Fruit fly (Drosophila melanogaster): ENCODE results near the gene mRpS22.

The mRpS22 gene

DNA sequence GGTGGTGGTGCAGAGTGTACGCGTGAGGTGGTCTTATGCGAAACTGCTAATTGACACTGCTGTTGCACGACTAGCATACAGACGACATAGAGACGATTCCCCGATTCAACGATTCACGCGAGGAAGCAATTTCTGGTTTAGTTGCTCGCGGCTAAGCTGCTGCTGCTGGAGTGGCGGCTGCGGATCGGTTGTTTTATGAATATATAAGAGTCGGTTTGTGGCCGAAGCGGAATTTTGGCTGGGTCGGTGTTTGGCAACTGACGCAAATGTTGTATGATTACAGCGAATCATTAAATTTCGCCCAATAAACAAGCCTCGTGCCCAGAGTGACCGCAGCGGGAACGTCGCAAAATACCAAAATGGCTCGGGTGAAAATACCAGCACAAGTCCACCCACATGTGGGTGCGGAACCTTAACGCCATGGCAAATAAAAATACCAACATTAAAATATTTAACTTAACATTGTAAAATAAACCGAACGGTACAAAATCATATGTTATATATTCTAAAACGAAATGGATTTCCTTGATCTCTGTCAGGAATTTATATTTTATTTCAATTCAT, 31.1 kb downstream of the mRpS22 start, which contains the start of gene mfrn (continued):
- TF ChIP-seq unpg (GFP tag; optimal IDR thresholded peaks at IDR 0.05) (no peak), CG11696 (GFP tag; IDR thresholded peaks at IDR 0.05) (no peak), CG12659 (GFP tag; optimal IDR thresholded peaks at IDR 0.05) (no peak), Mad (GFP tag; optimal IDR thresholded peaks at IDR 0.05) (no peak), CG1647 (GFP tag; optimal IDR thresholded peaks at IDR 0.05) (no peak), CG12391 (tag; optimal IDR thresholded peaks at IDR 0.05) (no peak), Bgb (GFP tag; IDR thresholded peaks at IDR 0.05; ENCODE audit: partially characterized antibody) (peak; percentile 39; the same call in 1 of the 2 replicates), sisA (GFP tag; IDR thresholded peaks at IDR 0.05) (no peak), Optix (GFP tag; IDR thresholded peaks at IDR 0.05) (no peak), HmgD (GFP tag; optimal IDR thresholded peaks at IDR 0.05) (no peak), Xrp1 (GFP tag; IDR thresholded peaks at IDR 0.05) (no peak), Antp (GFP tag; optimal IDR thresholded peaks at IDR 0.05) (no peak), BEAF-32 (GFP tag; optimal IDR thresholded peaks at IDR 0.05) (peak; percentile 30), odd (GFP tag; optimal IDR thresholded peaks at IDR 0.05) (no peak), Opbp (GFP tag; IDR thresholded peaks at IDR 0.05; ENCODE audit: partially characterized antibody) (0 out of 3 replicates have a peak, but pooled peaks have one; percentile 24), vnd (GFP tag; IDR thresholded peaks at IDR 0.05; ENCODE audit: partially characterized antibody) (no peak), Kr (GFP tag; optimal IDR thresholded peaks at IDR 0.05) (no peak), D19B (GFP tag; optimal IDR thresholded peaks at IDR 0.05) (no peak), Chrac-16 (GFP tag; optimal IDR thresholded peaks at IDR 0.05) (no peak), lola (GFP tag; optimal IDR thresholded peaks at IDR 0.05) (no peak), CG13624 (GFP tag; optimal IDR thresholded peaks at IDR 0.05) (no peak), aop (GFP tag; IDR thresholded peaks at IDR 0.05) (no peak), CG34422 (GFP tag; IDR thresholded peaks at IDR 0.05) (no peak), CG15479 (GFP tag; optimal IDR thresholded peaks at IDR 0.05) (peak; percentile 36), CG4730 (GFP tag; IDR thresholded peaks at IDR 0.05) (no peak), zfh1 (GFP tag; IDR thresholded peaks at IDR 0.05) (0 out of 3 replicates have a peak, but pooled peaks have one; percentile 14), CG2120 (GFP tag; optimal IDR thresholded peaks at IDR 0.05) (no peak), corto (GFP tag; optimal IDR thresholded peaks at IDR 0.05) (no peak), Lhr (GFP tag; optimal IDR thresholded peaks at IDR 0.05) (no peak), CG11085 (GFP tag; IDR thresholded peaks at IDR 0.05) (no peak), org-1 (GFP tag; optimal IDR thresholded peaks at IDR 0.05) (no peak), CG10321 (GFP tag; IDR thresholded peaks at IDR 0.05) (no peak), oc (tag; optimal IDR thresholded peaks at IDR 0.05) (no peak), CG3726 (GFP tag; IDR thresholded peaks at IDR 0.05) (no peak), CG12942 (GFP tag; optimal IDR thresholded peaks at IDR 0.05) (no peak), CG4404 (GFP tag; IDR thresholded peaks at IDR 0.05) (no peak), gfzf (GFP tag; optimal IDR thresholded peaks at IDR 0.05) (peak; percentile 84), pum (GFP tag; optimal IDR thresholded peaks at IDR 0.05) (no peak), sc (optimal IDR thresholded peaks at IDR 0.05) (no peak), sc (GFP tag; optimal IDR thresholded peaks at IDR 0.05) (no peak), Mes4 (GFP tag; optimal IDR thresholded peaks at IDR 0.05) (no peak), CG9437 (GFP tag; optimal IDR thresholded peaks at IDR 0.05) (no peak), cad (GFP tag; optimal IDR thresholded peaks at IDR 0.05) (no peak), CG8765 (GFP tag; IDR thresholded peaks at IDR 0.05) (no peak), Fer1 (GFP tag; optimal IDR thresholded peaks at IDR 0.05) (no peak), HmgZ (tag; optimal IDR thresholded peaks at IDR 0.05) (peak; percentile 30), CG8290 (GFP tag; optimal IDR thresholded peaks at IDR 0.05) (no peak), CG8290 (tag; optimal IDR thresholded peaks at IDR 0.05) (peak in 1 of 2 experiments; percentile 35), CG43689 (GFP tag; IDR thresholded peaks at IDR 0.05) (no peak), Deaf1 (tag; optimal IDR thresholded peaks at IDR 0.05) (peak; percentile 49), tna (GFP tag; IDR thresholded peaks at IDR 0.05; ENCODE audit: partially characterized antibody) (no peak), CG4360 (GFP tag; IDR thresholded peaks at IDR 0.05) (no peak)

All from whole organism, embryonic.